Fruit fly (Drosophila melanogaster) whole organism, embryonic: ENCODE data around the gene CG17124.

ENCODE experiments used
- Adf1 ChIP-seq: fragments of 200-800 bp; sonication (Bioruptor generic); IDR thresholded peaks from 2 replicates; pipeline ENCODE4 v1.3.6; 2022; ENCODE audit warnings: missing biosample characterization, missing genetic modification characterization
- Bgb ChIP-seq: fragments of 200-800 bp; sonication (Bioruptor generic); IDR thresholded peaks from 2 replicates; pipeline ENCODE4 v1.3.6; 2022; ENCODE audit warnings: missing biosample characterization, missing genetic modification characterization; ENCODE audit not compliant: partially characterized antibody
- CG11085 ChIP-seq: fragments of 200-800 bp; sonication (Bioruptor generic); IDR thresholded peaks from 2 replicates; pipeline ENCODE4 v1.3.6; 2022; ENCODE audit warnings: missing biosample characterization, missing genetic modification characterization
- CG11093 ChIP-seq: fragments of 200-800 bp; sonication (Bioruptor generic); IDR thresholded peaks from 3 replicates; pipeline ENCODE4 v1.3.6; 2022; ENCODE audit warnings: missing biosample characterization, missing genetic modification characterization
- CG12236 ChIP-seq: fragments of 200-800 bp; sonication (Bioruptor generic); optimal IDR thresholded peaks from 2 replicates; lab custom pipeline; 2016; ENCODE audit warnings: missing biosample characterization, missing genetic modification characterization
- CG12769 ChIP-seq: fragments of 200-800 bp; sonication (Bioruptor generic); optimal IDR thresholded peaks from 2 replicates; lab custom pipeline; 2019; ENCODE audit warnings: missing biosample characterization, mild to moderate bottlenecking, missing genetic modification characterization, moderate library complexity
- CG13287 ChIP-seq: fragments of 200-800 bp; sonication (Bioruptor generic); IDR thresholded peaks from 2 replicates; pipeline ENCODE4 v1.3.6; 2022; ENCODE audit warnings: missing biosample characterization, missing genetic modification characterization; ENCODE audit not compliant: partially characterized antibody
- CG14441 ChIP-seq: fragments of 200-800 bp; sonication (Bioruptor generic); IDR thresholded peaks from 2 replicates; pipeline ENCODE4 v1.3.6; 2022; ENCODE audit warnings: missing biosample characterization, missing genetic modification characterization
- CG15269 ChIP-seq: fragments of 200-800 bp; sonication (Bioruptor generic); optimal IDR thresholded peaks from 2 replicates; lab custom pipeline; 2018; ENCODE audit warnings: missing biosample characterization, mild to moderate bottlenecking, missing genetic modification characterization, moderate library complexity
- CG1647 ChIP-seq: fragments of 200-800 bp; sonication (Bioruptor generic); optimal IDR thresholded peaks from 3 replicates; lab custom pipeline; 2016; ENCODE audit warnings: missing biosample characterization, missing genetic modification characterization
- CG17359 ChIP-seq: fragments of 200-800 bp; sonication (Bioruptor generic); optimal IDR thresholded peaks from 3 replicates; lab custom pipeline; 2018; ENCODE audit warnings: missing biosample characterization, mild to moderate bottlenecking, missing genetic modification characterization, moderate library complexity
- CG17802 ChIP-seq: fragments of 200-800 bp; sonication (Bioruptor generic); optimal IDR thresholded peaks from 2 replicates; lab custom pipeline; 2018; ENCODE audit warnings: missing biosample characterization, mild to moderate bottlenecking, missing genetic modification characterization, moderate library complexity
- CG3065 ChIP-seq: fragments of 200-800 bp; sonication (Bioruptor generic); optimal IDR thresholded peaks from 2 replicates; lab custom pipeline; 2016; ENCODE audit warnings: missing biosample characterization, missing genetic modification characterization
- CG31224 ChIP-seq: fragments of 200-800 bp; sonication (Bioruptor generic); IDR thresholded peaks from 2 replicates; pipeline ENCODE4 v1.3.6; 2022; ENCODE audit warnings: missing biosample characterization, missing genetic modification characterization
- CG31441 ChIP-seq: fragments of 200-800 bp; sonication (Bioruptor generic); IDR thresholded peaks from 2 replicates; pipeline ENCODE4 v1.3.6; 2022; ENCODE audit warnings: missing biosample characterization, missing genetic modification characterization
- CG3163 ChIP-seq: fragments of 200-800 bp; sonication (Bioruptor generic); optimal IDR thresholded peaks from 3 replicates; lab custom pipeline; 2016; ENCODE audit warnings: missing biosample characterization, missing genetic modification characterization
- CG32532 ChIP-seq: fragments of 200-800 bp; sonication (Bioruptor generic); IDR thresholded peaks from 2 replicates; pipeline ENCODE4 v1.3.6; 2022; ENCODE audit warnings: missing biosample characterization, missing genetic modification characterization
- CG3847 ChIP-seq: fragments of 200-800 bp; sonication (Bioruptor generic); IDR thresholded peaks from 2 replicates; pipeline ENCODE4 v1.3.6; 2022; ENCODE audit warnings: missing biosample characterization, missing genetic modification characterization
- CG4360 ChIP-seq: fragments of 200-800 bp; sonication (Bioruptor generic); IDR thresholded peaks from 2 replicates; pipeline ENCODE4 v1.3.6; 2022; ENCODE audit warnings: missing biosample characterization, missing genetic modification characterization
- CG7372 ChIP-seq: fragments of 200-800 bp; sonication (Bioruptor generic); IDR thresholded peaks from 2 replicates; pipeline ENCODE4 v1.3.6; 2022; ENCODE audit warnings: missing biosample characterization, missing genetic modification characterization
- CG7745 ChIP-seq: fragments of 200-800 bp; sonication (Bioruptor generic); optimal IDR thresholded peaks from 2 replicates; lab custom pipeline; 2018; ENCODE audit warnings: missing biosample characterization, mild to moderate bottlenecking, missing genetic modification characterization, moderate library complexity
- CG7839 ChIP-seq: fragments of 200-800 bp; sonication (Bioruptor generic); optimal IDR thresholded peaks from 3 replicates; lab custom pipeline; 2018; ENCODE audit warnings: missing biosample characterization, mild to moderate bottlenecking, missing genetic modification characterization, moderate library complexity
- CG9609 ChIP-seq: fragments of 200-800 bp; sonication (Bioruptor generic); optimal IDR thresholded peaks from 3 replicates; lab custom pipeline; 2016; ENCODE audit warnings: missing biosample characterization, missing genetic modification characterization
- E2f1 ChIP-seq: fragments of 200-800 bp; sonication (Bioruptor generic); IDR thresholded peaks from 2 replicates; pipeline ENCODE4 v1.3.6; 2022; ENCODE audit warnings: missing biosample characterization, missing genetic modification characterization
- Elba2 ChIP-seq: fragments of 200-800 bp; sonication (Bioruptor generic); optimal IDR thresholded peaks from 3 replicates; lab custom pipeline; 2016; ENCODE audit warnings: missing biosample characterization, missing genetic modification characterization
- H2.0 ChIP-seq: fragments of 200-800 bp; sonication (Bioruptor generic); IDR thresholded peaks from 2 replicates; pipeline ENCODE4 v1.3.6; 2022; ENCODE audit warnings: missing biosample characterization, missing genetic modification characterization
- Jarid2 ChIP-seq: fragments of 200-800 bp; sonication (Bioruptor generic); optimal IDR thresholded peaks from 3 replicates; lab custom pipeline; 2017; ENCODE audit warnings: mild to moderate bottlenecking, missing biosample characterization, missing genetic modification reagents, missing genetic modification characterization
- Med ChIP-seq: fragments of 200-800 bp; sonication (Bioruptor generic); peaks from one replicate; lab custom pipeline; 2016; ENCODE audit warnings: missing biosample characterization, missing genetic modification characterization, mild to moderate bottlenecking, inconsistent platforms, moderate library complexity
- Myb ChIP-seq: fragments of 200-800 bp; sonication (Bioruptor generic); optimal IDR thresholded peaks from 2 replicates; lab custom pipeline; 2016; ENCODE audit warnings: missing biosample characterization, missing genetic modification characterization
- NFAT ChIP-seq: fragments of 200-800 bp; sonication (Bioruptor generic); IDR thresholded peaks from 2 replicates; pipeline ENCODE4 v1.3.6; 2022; ENCODE audit warnings: missing biosample characterization, missing genetic modification characterization
- Oaz ChIP-seq: fragments of 200-800 bp; sonication (Bioruptor generic); IDR thresholded peaks from 2 replicates; pipeline ENCODE4 v1.3.6; 2022; ENCODE audit warnings: missing biosample characterization, missing genetic modification characterization
- Optix ChIP-seq: fragments of 200-800 bp; sonication (Bioruptor generic); IDR thresholded peaks from 3 replicates; pipeline ENCODE4 v1.3.6; 2022; ENCODE audit warnings: missing biosample characterization, missing genetic modification characterization
- Ptx1 ChIP-seq: fragments of 200-800 bp; sonication (Bioruptor generic); IDR thresholded peaks from 2 replicates; pipeline ENCODE4 v1.3.6; 2022; ENCODE audit warnings: missing biosample characterization, missing genetic modification characterization
- Ssrp ChIP-seq: fragments of 200-800 bp; sonication (Bioruptor generic); optimal IDR thresholded peaks from 2 replicates; lab custom pipeline; 2018; ENCODE audit warnings: missing biosample characterization, mild to moderate bottlenecking, missing genetic modification characterization, moderate library complexity
- bigmax ChIP-seq: fragments of 200-800 bp; sonication (Bioruptor generic); optimal IDR thresholded peaks from 2 replicates; lab custom pipeline; 2018; ENCODE audit warnings: missing biosample characterization, mild to moderate bottlenecking, missing genetic modification characterization
- ci ChIP-seq: fragments of 200-800 bp; sonication (Bioruptor generic); IDR thresholded peaks from 3 replicates; pipeline ENCODE4 v1.3.6; 2022; ENCODE audit warnings: missing biosample characterization, missing genetic modification characterization
- dmrt99B ChIP-seq: fragments of 200-800 bp; sonication (Bioruptor generic); optimal IDR thresholded peaks from 2 replicates; lab custom pipeline; 2018; ENCODE audit warnings: missing biosample characterization, mild to moderate bottlenecking, missing genetic modification characterization, moderate library complexity
- gem ChIP-seq: fragments of 200-800 bp; sonication (Bioruptor generic); optimal IDR thresholded peaks from 2 replicates; lab custom pipeline; 2019; ENCODE audit warnings: missing biosample characterization, mild to moderate bottlenecking, missing genetic modification characterization, moderate library complexity
- lmd ChIP-seq: fragments of 200-800 bp; sonication (Bioruptor generic); IDR thresholded peaks from 2 replicates; pipeline ENCODE4 v1.3.6; 2022; ENCODE audit warnings: missing biosample characterization, missing genetic modification characterization
- pan ChIP-seq, 4 experiments: fragments of >200 bp in 3 of 4; fragments of 200-800 bp in 1 of 4; sonication (Bioruptor generic) in 1 of 4; optimal IDR thresholded peaks in 3 of 4; IDR thresholded peaks in 1 of 4; 2 replicates each; pipeline versions ENCODE4 v1.3.6 to Lab custom; 2017 to 2022; ENCODE audit warnings: missing biosample characterization in 2 of 4, missing genetic modification characterization in 2 of 4, mixed read lengths in 1 of 4
- row ChIP-seq: fragments of 200-800 bp; sonication (Bioruptor generic); IDR thresholded peaks from 3 replicates; pipeline ENCODE4 v1.3.6; 2022; ENCODE audit warnings: missing biosample characterization, missing genetic modification characterization
- sens-2 ChIP-seq: fragments of 200-800 bp; sonication (Bioruptor generic); IDR thresholded peaks from 2 replicates; pipeline ENCODE4 v1.3.6; 2022; ENCODE audit warnings: missing biosample characterization, missing genetic modification characterization
- seq ChIP-seq: fragments of 200-800 bp; sonication (Bioruptor generic); IDR thresholded peaks from 2 replicates; pipeline ENCODE4 v1.3.6; 2022; ENCODE audit warnings: missing biosample characterization, missing genetic modification characterization
- slbo ChIP-seq: fragments of 200-800 bp; sonication (Bioruptor generic); IDR thresholded peaks from 2 replicates; pipeline ENCODE4 v1.3.6; 2022; ENCODE audit warnings: missing biosample characterization, missing genetic modification characterization
- tx ChIP-seq: fragments of 200-800 bp; sonication (Bioruptor generic); optimal IDR thresholded peaks from 2 replicates; lab custom pipeline; 2016; ENCODE audit warnings: missing biosample characterization, missing genetic modification characterization
- vvl ChIP-seq: fragments of 200-800 bp; sonication (Bioruptor generic); IDR thresholded peaks from 2 replicates; pipeline ENCODE4 v1.3.6; 2022; ENCODE audit warnings: missing biosample characterization, missing genetic modification characterization
- wdn ChIP-seq: fragments of 200-800 bp; sonication (Bioruptor generic); IDR thresholded peaks from 2 replicates; pipeline ENCODE4 v1.3.6; 2022; ENCODE audit warnings: missing biosample characterization, missing genetic modification characterization
- zfh2 ChIP-seq: fragments of 200-800 bp; sonication (Bioruptor generic); optimal IDR thresholded peaks from 2 replicates; lab custom pipeline; 2016; ENCODE audit warnings: missing biosample characterization, missing genetic modification characterization

The CG17124 gene

DNA sequence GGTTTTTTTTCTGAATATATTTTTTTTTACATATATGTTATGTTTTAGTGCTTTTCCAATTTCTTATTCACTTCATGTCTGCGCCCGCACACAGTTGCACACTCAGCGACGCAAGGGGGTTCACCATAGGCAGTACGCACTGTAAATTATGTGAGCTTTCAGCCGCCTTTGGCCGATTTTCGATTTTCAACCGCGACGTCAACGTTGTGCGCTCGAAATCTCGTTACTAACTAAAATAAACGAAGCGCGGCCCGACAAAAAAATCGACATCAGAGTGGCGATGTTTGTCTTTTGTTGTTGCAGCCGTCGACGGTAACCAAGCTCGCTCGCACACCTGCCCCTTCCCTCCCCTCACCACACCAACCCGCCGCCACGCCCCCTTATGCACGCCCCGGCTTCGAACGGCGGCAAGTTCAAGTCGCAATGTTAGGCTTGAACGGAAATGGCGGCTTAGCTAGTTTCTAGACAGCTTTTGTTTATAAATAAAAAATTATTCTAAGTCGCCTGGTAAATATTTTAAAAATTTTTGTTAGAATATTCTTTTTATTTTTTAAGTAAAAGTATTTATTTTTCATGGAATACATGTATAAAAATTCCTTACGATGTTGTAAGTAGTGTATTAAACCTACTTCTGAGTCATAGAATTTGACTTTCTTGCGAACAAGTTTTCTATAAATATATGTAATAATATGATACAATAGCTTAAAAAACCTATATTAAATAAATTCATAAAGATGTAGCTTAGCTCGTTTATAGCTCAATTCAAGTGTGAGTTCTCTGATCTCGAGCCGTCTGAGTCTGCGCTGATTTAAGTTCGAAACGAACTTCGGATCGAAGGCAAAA, 45.0 kb upstream of the CG17124 start, which contains the start of gene CG31869 (continued):
- TF ChIP-seq pan (optimal IDR thresholded peaks at IDR 0.05; lab: Kevin White, UChicago) (no peak), pan (GFP tag; optimal IDR thresholded peaks at IDR 0.05 in 1 of 2, IDR thresholded peaks at IDR 0.05 in 1 of 2) (peak in 1 of 2 experiments; percentile 58), CG17359 (tag; lab: Kevin White, UChicago) (no peak), gem (tag; lab: Kevin White, UChicago) (peak; percentile 1), dmrt99B (no peak), Myb (GFP tag; lab: Kevin White, UChicago) (no peak), CG31441 (GFP tag; lab: Robert Waterston, UW) (peak; percentile 18; the same call in 1 of the 2 replicates), Jarid2 (GFP tag; lab: Kevin White, UChicago) (peak; percentile 79), CG14441 (GFP tag; lab: Robert Waterston, UW) (peak; percentile 65), ci (peak; percentile 9; the same call in 1 of the 3 replicates), CG3163 (GFP tag; lab: Kevin White, UChicago) (no peak), E2f1 (GFP tag; lab: Robert Waterston, UW) (0 out of 2 replicates have a peak, but pooled peaks have one; percentile 19), CG11085 (0 out of 2 replicates have a peak, but pooled peaks have one; percentile 42), CG31224 (GFP tag; lab: Robert Waterston, UW) (0 out of 2 replicates have a peak, but pooled peaks have one; percentile 26), vvl (peak; percentile 70), seq (no peak), CG7839 (tag; lab: Kevin White, UChicago) (peak; percentile 15), bigmax (GFP tag; lab: Kevin White, UChicago) (no peak), Optix (GFP tag; lab: Robert Waterston, UW) (0 out of 3 replicates have a peak, but pooled peaks have one; percentile 34), CG17802 (tag; lab: Kevin White, UChicago) (no peak), CG11093 (GFP tag; lab: Robert Waterston, UW) (0 out of 3 replicates have a peak, but pooled peaks have one; percentile 35), CG13287 (GFP tag; lab: Robert Waterston, UW) (peak; percentile 11; the same call in 1 of the 2 replicates), Adf1 (GFP tag; lab: Robert Waterston, UW) (peak; percentile 38), Bgb (GFP tag; lab: Robert Waterston, UW) (0 out of 2 replicates have a peak, but pooled peaks have one; percentile 10), slbo (peak; percentile 61), CG7745 (tag; lab: Kevin White, UChicago) (no peak), CG32532 (GFP tag; lab: Robert Waterston, UW) (0 out of 2 replicates have a peak, but pooled peaks have one; percentile 31), wdn (GFP tag; lab: Robert Waterston, UW) (0 out of 2 replicates have a peak, but pooled peaks have one; percentile 35), NFAT (GFP tag; lab: Robert Waterston, UW) (peak; percentile 38; the same call in 1 of the 2 replicates), CG12769 (tag; lab: Kevin White, UChicago) (no peak), CG9609 (no peak), CG15269 (tag; lab: Kevin White, UChicago) (peak; percentile 8), CG4360 (GFP tag; lab: Robert Waterston, UW) (0 out of 2 replicates have a peak, but pooled peaks have one; percentile 24), sens-2 (GFP tag; lab: Robert Waterston, UW) (no peak), Med (GFP tag; lab: Kevin White, UChicago) (peak; percentile 83), CG7372 (GFP tag; lab: Robert Waterston, UW) (0 out of 2 replicates have a peak, but pooled peaks have one; percentile 17), CG3847 (0 out of 2 replicates have a peak, but pooled peaks have one; percentile 16), tx (no peak), CG1647 (GFP tag; lab: Kevin White, UChicago) (no peak), Elba2 (no peak), lmd (0 out of 2 replicates have a peak, but pooled peaks have one; percentile 33), Oaz (GFP tag; lab: Robert Waterston, UW) (0 out of 2 replicates have a peak, but pooled peaks have one; percentile 25), CG12236 (GFP tag; lab: Kevin White, UChicago) (no peak), Ptx1 (GFP tag; lab: Robert Waterston, UW) (peak; percentile 53), row (peak; percentile 41), H2.0 (GFP tag; lab: Robert Waterston, UW) (peak; percentile 28; the same call in 1 of the 2 replicates), zfh2 (peak; percentile 0), CG3065 (GFP tag; lab: Kevin White, UChicago) (peak; percentile 7), Ssrp (no peak)
